Worm (Caenorhabditis elegans): ENCODE data around the gene fbxc-7.
"Not testable (repeated sequence)": the region's sequence is repeated elsewhere in the genome, so short reads cannot be mapped to it uniquely, and the experiment has no call there.

The fbxc-7 gene

ce11 chrII:982842-983241 is 28.1 kb downstream of the fbxc-7 start, which contains the start of gene srh-274:
Gene srh-274 (plus strand): TSS chrII:983142.
- TF ChIP-seq fos-1 (tag; optimal IDR thresholded peaks at IDR 0.05) = no peak
- no peak for TF ChIP-seq lin-15B (tag; optimal IDR thresholded peaks at IDR 0.05)
- TF ChIP-seq daf-12 (tag; optimal IDR thresholded peaks at IDR 0.05) = no peak
- TF ChIP-seq fkh-2 (tag; optimal IDR thresholded peaks at IDR 0.05) = no peak
- TF ChIP-seq nhr-67 (tag; optimal IDR thresholded peaks at IDR 0.05) = no peak
- no peak for TF ChIP-seq ama-1 (optimal IDR thresholded peaks at IDR 0.05)
- TF ChIP-seq nhr-12 (tag; optimal IDR thresholded peaks at IDR 0.05) = no peak
- TF ChIP-seq skn-1 (tag; optimal IDR thresholded peaks at IDR 0.05) = no peak
- no peak for TF ChIP-seq nhr-237 (tag; optimal IDR thresholded peaks at IDR 0.05)
- TF ChIP-seq elt-3 (tag; optimal IDR thresholded peaks at IDR 0.05) = no peak
- no peak for TF ChIP-seq tbx-2 (tag; optimal IDR thresholded peaks at IDR 0.05)
- no peak for TF ChIP-seq nhr-76 (tag; optimal IDR thresholded peaks at IDR 0.05)
- no peak for TF ChIP-seq snpc-4 (tag; optimal IDR thresholded peaks at IDR 0.05)
- no peak for TF ChIP-seq nhr-28 (tag; optimal IDR thresholded peaks at IDR 0.05)
- TF ChIP-seq ceh-28 (tag; optimal IDR thresholded peaks at IDR 0.05) = no peak
- TF ChIP-seq zag-1 (tag; optimal IDR thresholded peaks at IDR 0.05) = no peak
- TF ChIP-seq fkh-10 (GFP tag; optimal IDR thresholded peaks at IDR 0.05) = no peak
- TF ChIP-seq sea-2 (GFP tag; optimal IDR thresholded peaks at IDR 0.05) = no peak
- TF ChIP-seq nhr-77 (tag; optimal IDR thresholded peaks at IDR 0.05) = no peak
- TF ChIP-seq eor-1 (tag; optimal IDR thresholded peaks at IDR 0.05) = no peak

DNA sequence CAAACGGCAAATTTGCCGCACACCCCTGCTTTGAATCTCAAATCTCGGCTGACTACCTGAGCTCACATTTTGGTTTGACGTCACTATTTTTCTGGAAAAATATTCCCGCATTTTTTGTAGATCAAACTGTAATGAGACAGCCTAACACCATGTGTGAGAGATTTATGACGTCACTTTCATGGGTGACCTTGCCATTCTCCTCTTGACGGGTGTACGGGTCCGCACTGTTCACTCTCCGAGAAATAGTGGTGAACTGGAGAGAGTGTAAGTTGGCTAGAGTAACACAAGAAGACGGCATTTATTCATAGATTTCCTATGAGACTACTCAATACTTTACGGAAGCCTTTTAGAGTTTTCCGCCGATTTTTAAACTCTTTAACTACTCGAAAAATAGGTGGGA is 31.0 kb downstream of the fbxc-7 start, which contains the start of gene fbxc-40:
fbxc-40 (plus strand) TSS at position 301 of the 400 bp plus-strand sequence.
- TF ChIP-seq skn-1 (tag; optimal IDR thresholded peaks at IDR 0.05); fkh-10 (GFP tag; optimal IDR thresholded peaks at IDR 0.05); nhr-23 (tag; optimal IDR thresholded peaks at IDR 0.05): not testable (repeated sequence)

DNA sequence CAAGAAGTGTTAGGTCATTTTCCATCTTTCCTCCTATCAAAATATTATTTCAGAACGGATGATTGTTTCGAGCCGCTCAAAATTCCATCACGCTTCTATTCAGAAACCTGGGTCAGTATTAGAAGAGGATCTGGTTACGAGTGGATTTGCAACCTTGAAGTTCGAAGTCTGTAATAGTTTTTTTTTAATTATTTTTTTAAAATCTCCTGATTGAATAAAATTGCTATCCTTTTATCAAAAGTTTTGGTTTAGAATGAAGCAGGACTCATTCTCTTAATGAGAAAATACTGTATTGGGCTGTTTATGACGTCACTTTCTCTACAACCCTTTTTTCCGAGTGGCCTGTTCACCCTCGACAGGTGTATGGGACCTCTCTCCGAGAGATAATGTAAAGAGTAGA is 33.7 kb downstream of the fbxc-7 start, which contains the start of gene fbxc-39:
fbxc-39 (plus strand) TSS at position 301 of the 400 bp plus-strand sequence.
- TF ChIP-seq egl-5 (tag; optimal IDR thresholded peaks at IDR 0.05) (no peak), nhr-25 (tag; optimal IDR thresholded peaks at IDR 0.05) (no peak), aly-2 (tag; optimal IDR thresholded peaks at IDR 0.05) (no peak), elt-2 (tag; optimal IDR thresholded peaks at IDR 0.05) (no peak), nhr-11 (tag; optimal IDR thresholded peaks at IDR 0.05) (no peak), pha-4 (tag; optimal IDR thresholded peaks at IDR 0.05) (no peak), nhr-28 (tag; optimal IDR thresholded peaks at IDR 0.05) (no peak), ceh-16 (tag; optimal IDR thresholded peaks at IDR 0.05) (no peak), nhr-23 (tag; optimal IDR thresholded peaks at IDR 0.05) (no peak), ceh-9 (tag; optimal IDR thresholded peaks at IDR 0.05) (no peak), unc-39 (tag; optimal IDR thresholded peaks at IDR 0.05) (no peak), fos-1 (tag; optimal IDR thresholded peaks at IDR 0.05) (no peak), ZK546.5 (tag; optimal IDR thresholded peaks at IDR 0.05) (no peak), lin-15B (tag; optimal IDR thresholded peaks at IDR 0.05) (no peak), skn-1 (tag; optimal IDR thresholded peaks at IDR 0.05) (no peak), nfya-1 (tag; optimal IDR thresholded peaks at IDR 0.05; ENCODE audit: insufficient read depth) (no peak), jun-1 (tag; optimal IDR thresholded peaks at IDR 0.05) (no peak), pqm-1 (tag; optimal IDR thresholded peaks at IDR 0.05) (no peak)

- no peak for TF ChIP-seq nhr-237 (tag; optimal IDR thresholded peaks at IDR 0.05)
- no peak for TF ChIP-seq elt-1 (tag; optimal IDR thresholded peaks at IDR 0.05)
- no peak for TF ChIP-seq unc-39 (tag; optimal IDR thresholded peaks at IDR 0.05)
- no peak for TF ChIP-seq egl-27 (tag; optimal IDR thresholded peaks at IDR 0.05)
- no peak for TF ChIP-seq zag-1 (tag; optimal IDR thresholded peaks at IDR 0.05)
- no peak for TF ChIP-seq lsy-12 (tag; optimal IDR thresholded peaks at IDR 0.05)
- TF ChIP-seq elt-2 (tag; optimal IDR thresholded peaks at IDR 0.05) = no peak
- no peak for TF ChIP-seq fkh-2 (tag; optimal IDR thresholded peaks at IDR 0.05)
- no peak for TF ChIP-seq nhr-25 (tag; optimal IDR thresholded peaks at IDR 0.05)
- no peak for TF ChIP-seq mml-1 (tag; optimal IDR thresholded peaks at IDR 0.05)
- no peak for TF ChIP-seq eor-1 (tag; optimal IDR thresholded peaks at IDR 0.05)
- no peak for TF ChIP-seq skn-1 (tag; optimal IDR thresholded peaks at IDR 0.05)
- no peak for TF ChIP-seq R02D3.7 (tag; optimal IDR thresholded peaks at IDR 0.05)
- no peak for TF ChIP-seq elt-3 (tag; optimal IDR thresholded peaks at IDR 0.05)
- no peak for TF ChIP-seq jun-1 (tag; optimal IDR thresholded peaks at IDR 0.05)
- no peak for TF ChIP-seq nhr-28 (tag; optimal IDR thresholded peaks at IDR 0.05)
These were observed 36.6 kb downstream of the fbxc-7 start, which contains the start of gene fbxc-42 for ce11 chrII:991300-991699. Gene fbxc-42 (plus strand): TSS chrII:991600.
